Worm (Caenorhabditis elegans) whole organism, L3 larva: ENCODE results near the gene Y24D9B.1.

Source experiments
- R02D3.7 ChIP-seq: fragments of 150-350 bp; optimal IDR thresholded peaks from 2 replicates; lab custom pipeline; 2014; ENCODE audit warnings: missing biosample characterization, missing genetic modification characterization
- ceh-16 ChIP-seq: sonication (generic microtip); optimal IDR thresholded peaks from 2 replicates; lab custom pipeline; 2017; ENCODE audit warnings: missing biosample characterization, missing genetic modification characterization
- egl-27 ChIP-seq: sonication (generic microtip); optimal IDR thresholded peaks from 4 replicates; lab custom pipeline; 2017; ENCODE audit warnings: missing biosample characterization, missing genetic modification reagents, missing genetic modification characterization
- eor-1 ChIP-seq, 2 experiments: fragments of 150-350 bp; optimal IDR thresholded peaks; 2 replicates each; lab custom pipeline; 2014 to 2018; ENCODE audit warnings: missing biosample characterization in 2 of 2, missing genetic modification characterization in 2 of 2
- nhr-11 ChIP-seq: fragments of 150-350 bp; optimal IDR thresholded peaks from 2 replicates; lab custom pipeline; 2014; ENCODE audit warnings: missing biosample characterization, missing genetic modification characterization
- nhr-25 ChIP-seq: sonication (generic microtip); optimal IDR thresholded peaks from 2 replicates; lab custom pipeline; 2017; ENCODE audit warnings: missing biosample characterization, missing genetic modification characterization
- sea-2 ChIP-seq: fragments of 150-350 bp; sonication (generic microtip); optimal IDR thresholded peaks from 4 replicates; lab custom pipeline; 2014; ENCODE audit warnings: missing biosample characterization, missing genetic modification reagents, missing genetic modification characterization
- snpc-4 ChIP-seq: fragments of 150-350 bp; optimal IDR thresholded peaks from 2 replicates; lab custom pipeline; 2014; ENCODE audit warnings: missing biosample characterization, missing genetic modification characterization

ce11 chrIV:4307227-4307946 lies 9.8 kb upstream of the Y24D9B.1 start, which contains the start of gene set-9:
- TF ChIP-seq egl-27 (tag; lab: Kevin White, UChicago) (no peak), snpc-4 (tag; lab: Kevin White, UChicago) (no peak), R02D3.7 (no peak), nhr-25 (no peak), nhr-11 (tag; lab: Kevin White, UChicago) (no peak), eor-1 (tag; optimal IDR thresholded peaks at IDR 0.05; lab: Kevin White, UChicago) (no peak), sea-2 (GFP tag; lab: Kevin White, UChicago) (no peak), ceh-16 (tag; lab: Kevin White, UChicago) (no peak)
